Fruit fly (Drosophila melanogaster) whole organism: ENCODE measurements around the gene CG33635.

Experiments
- CG8478 ChIP-seq: fragments of >200 bp; optimal IDR thresholded peaks from 2 replicates; lab custom pipeline; 2018; ENCODE audit warnings: inconsistent platforms
- Dll ChIP-seq: fragments of >200 bp; optimal IDR thresholded peaks from 2 replicates; lab custom pipeline; 2017
- EcR ChIP-seq, 2 experiments: fragments of >200 bp; optimal IDR thresholded peaks; 2 replicates each; lab custom pipeline; 2017; ENCODE audit warnings: missing biosample characterization in 2 of 2, missing genetic modification characterization in 2 of 2, missing genetic modification reagents in 2 of 2
- pan ChIP-seq: fragments of >200 bp; optimal IDR thresholded peaks from 2 replicates; lab custom pipeline; 2017
- psq ChIP-seq: fragments of >200 bp; optimal IDR thresholded peaks from 2 replicates; lab custom pipeline; 2017
- usp ChIP-seq: fragments of >200 bp; optimal IDR thresholded peaks from 2 replicates; lab custom pipeline; 2017; ENCODE audit warnings: missing biosample characterization, missing genetic modification characterization, mixed read lengths

DNA sequence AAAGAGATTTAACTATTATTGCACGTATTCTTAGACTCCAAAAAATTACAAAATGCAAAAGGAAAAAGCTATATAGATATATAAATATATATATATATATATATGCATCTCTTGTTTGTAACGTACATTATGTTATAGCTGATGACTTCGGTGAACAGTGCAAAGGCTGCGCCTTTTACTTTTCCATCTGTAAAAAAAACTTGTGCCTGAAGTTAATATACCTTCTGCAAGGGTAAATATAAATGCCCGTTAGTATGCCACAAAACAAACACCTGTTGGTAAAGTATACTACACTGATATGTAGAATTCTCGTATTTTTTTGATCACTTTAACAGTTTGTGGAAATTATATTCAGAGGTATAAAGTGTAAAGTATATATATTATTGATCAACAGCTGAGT is 20.4 kb downstream of the CG33635 start:
- TF ChIP-seq pan (lab: Kevin White, UChicago) (no peak), psq (lab: Kevin White, UChicago) (no peak), EcR (GFP tag; optimal IDR thresholded peaks at IDR 0.05; lab: Kevin White, UChicago) (no peak), Dll (lab: Kevin White, UChicago) (no peak), CG8478 (lab: Kevin White, UChicago) (no peak), usp (GFP tag; lab: Kevin White, UChicago) (no peak)
